Worm (Caenorhabditis elegans): ENCODE results near the gene Y37E11B.10.

- TF ChIP-seq pax-3 (tag; optimal IDR thresholded peaks at IDR 0.05) (no peak), elt-2 (tag; optimal IDR thresholded peaks at IDR 0.05) (no peak), mab-9 (GFP tag; IDR thresholded peaks at IDR 0.05) (no peak), nhr-20 (tag; optimal IDR thresholded peaks at IDR 0.05) (no peak), sox-4 (tag; optimal IDR thresholded peaks at IDR 0.05) (no peak), sptf-1 (tag; optimal IDR thresholded peaks at IDR 0.05) (no peak), blmp-1 (tag; optimal IDR thresholded peaks at IDR 0.05) (no peak), unc-62 (GFP tag; optimal IDR thresholded peaks at IDR 0.05) (no peak), nhr-12 (tag; optimal IDR thresholded peaks at IDR 0.05) (no peak), unc-130 (tag; optimal IDR thresholded peaks at IDR 0.05) (no peak), nhr-77 (tag; optimal IDR thresholded peaks at IDR 0.05) (no peak), fkh-8 (tag; optimal IDR thresholded peaks at IDR 0.05) (no peak), lin-15B (tag; optimal IDR thresholded peaks at IDR 0.05) (no peak), ztf-11 (tag; optimal IDR thresholded peaks at IDR 0.05) (no peak)
These were observed 35.7 kb downstream of the Y37E11B.10 start for ce11 chrIV:3570612-3571011.

All from whole organism, L1 larva.